Worm (Caenorhabditis elegans) whole organism, L1 larva: ENCODE measurements around the gene tre-2.

ENCODE experiments used
- C16A3.4 ChIP-seq: fragments of 150-350 bp; optimal IDR thresholded peaks from 2 replicates; lab custom pipeline; 2014; ENCODE audit warnings: missing biosample characterization, missing genetic modification characterization
- Y116A8C.19 ChIP-seq: sonication (generic microtip); optimal IDR thresholded peaks from 2 replicates; lab custom pipeline; 2016; ENCODE audit warnings: missing compliant biosample characterization, missing genetic modification characterization, borderline replicate concordance
- alr-1 ChIP-seq: fragments of 200-800 bp; sonication (Bioruptor generic); optimal IDR thresholded peaks from 2 replicates; lab custom pipeline; 2018; ENCODE audit warnings: borderline replicate concordance, mild to moderate bottlenecking, missing genetic modification characterization, missing compliant biosample characterization
- ama-1 ChIP-seq: fragments of 150-350 bp; optimal IDR thresholded peaks from 2 replicates; lab custom pipeline; 2014
- blmp-1 ChIP-seq: fragments of 150-350 bp; optimal IDR thresholded peaks from 2 replicates; lab custom pipeline; 2014; ENCODE audit warnings: missing biosample characterization, missing genetic modification characterization
- ceh-82 ChIP-seq, 3 experiments: fragments of 150-350 bp in 1 of 3; sonication (generic microtip) in 2 of 3; optimal IDR thresholded peaks; 2 replicates each; lab custom pipeline; 2014 to 2017; ENCODE audit warnings: missing biosample characterization in 3 of 3, missing genetic modification characterization in 3 of 3
- ceh-88 ChIP-seq: fragments of 200-800 bp; sonication (Bioruptor generic); IDR thresholded peaks from 2 replicates; pipeline ENCODE4 v1.3.6; 2022; ENCODE audit warnings: missing genetic modification characterization, missing compliant biosample characterization
- ceh-90 ChIP-seq: sonication (generic microtip); optimal IDR thresholded peaks from 2 replicates; lab custom pipeline; 2016; ENCODE audit warnings: missing genetic modification characterization, missing compliant biosample characterization
- dpl-1 ChIP-seq, 3 experiments: fragments of 150-350 bp in 2 of 3; sonication (generic microtip) in 1 of 3; optimal IDR thresholded peaks; 2 replicates each; lab custom pipeline; 2014 to 2017; ENCODE audit warnings: missing biosample characterization in 3 of 3, missing genetic modification characterization in 3 of 3, missing genetic modification reagents in 3 of 3
- dsc-1 ChIP-seq: sonication (generic microtip); optimal IDR thresholded peaks from 2 replicates; lab custom pipeline; 2016; ENCODE audit warnings: mild to moderate bottlenecking, missing genetic modification characterization, missing compliant biosample characterization
- efl-3 ChIP-seq: fragments of 200-800 bp; sonication (Bioruptor generic); optimal IDR thresholded peaks from 2 replicates; lab custom pipeline; 2018; ENCODE audit warnings: mild to moderate bottlenecking, missing genetic modification characterization, missing compliant biosample characterization
- elt-2 ChIP-seq: sonication (generic microtip); optimal IDR thresholded peaks from 2 replicates; lab custom pipeline; 2016; ENCODE audit warnings: missing genetic modification characterization, mild to moderate bottlenecking, inconsistent platforms, missing compliant biosample characterization, missing genetic modification reagents
- elt-3 ChIP-seq, 6 experiments: fragments of 150-350 bp in 1 of 6; sonication (generic microtip); optimal IDR thresholded peaks; 2 replicates each; lab custom pipeline; 2017 to 2018; ENCODE audit warnings: missing biosample characterization in 6 of 6, missing genetic modification characterization in 6 of 6, inconsistent platforms in 1 of 6
- ets-5 ChIP-seq: fragments of 200-800 bp; sonication (Bioruptor generic); IDR thresholded peaks from 2 replicates; pipeline ENCODE4 v1.3.6; 2022; ENCODE audit warnings: missing genetic modification characterization, missing compliant biosample characterization
- fkh-8 ChIP-seq: sonication (generic microtip); optimal IDR thresholded peaks from 2 replicates; lab custom pipeline; 2016; ENCODE audit warnings: mild to moderate bottlenecking, missing genetic modification characterization, missing compliant biosample characterization
- fos-1 ChIP-seq: fragments of 150-350 bp; optimal IDR thresholded peaks from 2 replicates; lab custom pipeline; 2014; ENCODE audit warnings: missing biosample characterization, missing genetic modification characterization
- grh-1 ChIP-seq: fragments of 200-800 bp; sonication (Bioruptor generic); IDR thresholded peaks from 2 replicates; pipeline ENCODE4 v1.3.6; 2022; ENCODE audit warnings: missing genetic modification reagents, missing genetic modification characterization, missing compliant biosample characterization
- hlh-17 ChIP-seq: fragments of 200-800 bp; sonication (Bioruptor generic); optimal IDR thresholded peaks from 2 replicates; lab custom pipeline; 2018; ENCODE audit warnings: missing genetic modification characterization, mild to moderate bottlenecking, missing compliant biosample characterization, moderate library complexity, borderline replicate concordance
- hpl-2 ChIP-seq: fragments of 150-350 bp; optimal IDR thresholded peaks from 2 replicates; lab custom pipeline; 2014; ENCODE audit warnings: missing biosample characterization, missing genetic modification reagents, missing genetic modification characterization
- lin-13 ChIP-seq: fragments of 150-350 bp; optimal IDR thresholded peaks from 2 replicates; lab custom pipeline; 2014; ENCODE audit warnings: missing biosample characterization, missing genetic modification reagents, missing genetic modification characterization
- lin-14 ChIP-seq: fragments of 200-800 bp; sonication (Bioruptor generic); optimal IDR thresholded peaks from 2 replicates; lab custom pipeline; 2018; ENCODE audit warnings: mild to moderate bottlenecking, missing genetic modification characterization, moderate library complexity, missing compliant biosample characterization
- lin-15B ChIP-seq: fragments of 150-350 bp; sonication (generic microtip); optimal IDR thresholded peaks from 3 replicates; lab custom pipeline; 2014; ENCODE audit warnings: missing biosample characterization, missing genetic modification characterization
- lin-35 ChIP-seq, 2 experiments: fragments of 150-350 bp; optimal IDR thresholded peaks; 2 replicates each; lab custom pipeline; 2014; ENCODE audit warnings: missing biosample characterization in 2 of 2, missing genetic modification characterization in 2 of 2, missing genetic modification reagents in 2 of 2
- lin-39 ChIP-seq: fragments of 150-350 bp; optimal IDR thresholded peaks from 2 replicates; lab custom pipeline; 2014; ENCODE audit warnings: missing biosample characterization, missing genetic modification reagents, missing genetic modification characterization
- lir-3 ChIP-seq: sonication (generic microtip); optimal IDR thresholded peaks from 2 replicates; lab custom pipeline; 2016; ENCODE audit warnings: mild to moderate bottlenecking, missing genetic modification characterization, moderate library complexity, missing compliant biosample characterization; ENCODE audit not compliant: poor library complexity
- lsy-2 ChIP-seq, 2 experiments: fragments of 150-350 bp; optimal IDR thresholded peaks; 2 replicates each; lab custom pipeline; 2014; ENCODE audit warnings: missing biosample characterization in 2 of 2, missing genetic modification characterization in 2 of 2
- mdl-1 ChIP-seq, 2 experiments: fragments of 150-350 bp; optimal IDR thresholded peaks; 2 replicates each; lab custom pipeline; 2014 to 2017; ENCODE audit warnings: missing biosample characterization in 2 of 2, missing genetic modification characterization in 2 of 2, inconsistent platforms in 1 of 2
- mef-2 ChIP-seq: fragments of 150-350 bp; optimal IDR thresholded peaks from 2 replicates; lab custom pipeline; 2014; ENCODE audit warnings: missing biosample characterization, missing genetic modification characterization
- mep-1 ChIP-seq: fragments of 150-350 bp; optimal IDR thresholded peaks from 2 replicates; lab custom pipeline; 2014; ENCODE audit warnings: missing biosample characterization, missing genetic modification characterization
- nhr-11 ChIP-seq: fragments of 150-350 bp; optimal IDR thresholded peaks from 2 replicates; lab custom pipeline; 2014; ENCODE audit warnings: missing biosample characterization, missing genetic modification characterization
- nhr-12 ChIP-seq: sonication (generic microtip); optimal IDR thresholded peaks from 2 replicates; lab custom pipeline; 2017; ENCODE audit warnings: missing biosample characterization, missing genetic modification characterization
- nhr-20 ChIP-seq: sonication (generic microtip); optimal IDR thresholded peaks from 2 replicates; lab custom pipeline; 2016; ENCODE audit warnings: mild to moderate bottlenecking, missing genetic modification characterization, missing compliant biosample characterization
- nhr-237 ChIP-seq: fragments of 150-350 bp; optimal IDR thresholded peaks from 2 replicates; lab custom pipeline; 2014; ENCODE audit warnings: missing biosample characterization, missing genetic modification characterization
- nhr-28 ChIP-seq: fragments of 150-350 bp; optimal IDR thresholded peaks from 2 replicates; lab custom pipeline; 2014; ENCODE audit warnings: missing biosample characterization, missing genetic modification characterization
- nhr-71 ChIP-seq: sonication (generic microtip); optimal IDR thresholded peaks from 2 replicates; lab custom pipeline; 2016; ENCODE audit warnings: mild to moderate bottlenecking, missing genetic modification characterization, moderate library complexity, missing compliant biosample characterization
- nhr-76 ChIP-seq: sonication (generic microtip); optimal IDR thresholded peaks from 2 replicates; lab custom pipeline; 2017; ENCODE audit warnings: missing biosample characterization, missing genetic modification characterization
- nhr-85 ChIP-seq: sonication (generic microtip); peaks from one replicate; lab custom pipeline; 2016; ENCODE audit warnings: missing genetic modification characterization, inconsistent platforms, missing compliant biosample characterization
- nhr-90 ChIP-seq: sonication (generic microtip); optimal IDR thresholded peaks from 2 replicates; lab custom pipeline; 2016; ENCODE audit warnings: mild to moderate bottlenecking, missing genetic modification characterization, missing compliant biosample characterization; ENCODE audit not compliant: poor library complexity
- pax-3 ChIP-seq: fragments of 200-800 bp; sonication (Bioruptor generic); optimal IDR thresholded peaks from 2 replicates; lab custom pipeline; 2018; ENCODE audit warnings: mild to moderate bottlenecking, missing genetic modification characterization, moderate library complexity, missing compliant biosample characterization
- pqm-1 ChIP-seq: sonication (generic microtip); optimal IDR thresholded peaks from 3 replicates; lab custom pipeline; 2017; ENCODE audit warnings: missing biosample characterization, missing genetic modification characterization
- snu-23 ChIP-seq: sonication (generic microtip); optimal IDR thresholded peaks from 2 replicates; lab custom pipeline; 2016; ENCODE audit warnings: missing genetic modification characterization, missing compliant biosample characterization
- sup-37 ChIP-seq: fragments of 200-800 bp; sonication (Bioruptor generic); optimal IDR thresholded peaks from 2 replicates; lab custom pipeline; 2018; ENCODE audit warnings: mild to moderate bottlenecking, missing genetic modification characterization, missing compliant biosample characterization
- tlp-1 ChIP-seq: fragments of 150-350 bp; optimal IDR thresholded peaks from 2 replicates; lab custom pipeline; 2014; ENCODE audit warnings: missing biosample characterization, missing genetic modification characterization
- unc-86 ChIP-seq: sonication (generic microtip); optimal IDR thresholded peaks from 2 replicates; lab custom pipeline; 2016; ENCODE audit warnings: missing genetic modification characterization, missing compliant biosample characterization
- xbp-1 ChIP-seq: sonication (generic microtip); optimal IDR thresholded peaks from 2 replicates; lab custom pipeline; 2016; ENCODE audit warnings: missing genetic modification characterization, missing compliant biosample characterization

Gene tre-2

ce11 chrIV:6842470-6843008, 40.7 kb downstream of the tre-2 start, which contains the start of gene lip-1:
TSS of gene lip-1 (plus strand) at chrIV:6842958.
- TF ChIP-seq nhr-71 (tag; lab: Kevin White, UChicago): no peak
- TF ChIP-seq lir-3 (tag; lab: Kevin White, UChicago): no peak
- TF ChIP-seq mdl-1 (tag; optimal IDR thresholded peaks at IDR 0.05; lab: Kevin White, UChicago): no peak
- no peak for TF ChIP-seq C16A3.4 (tag; lab: Kevin White, UChicago)
- TF ChIP-seq nhr-76 (tag; lab: Kevin White, UChicago): no peak
- TF ChIP-seq grh-1: no peak
- no peak for TF ChIP-seq sup-37 (GFP tag; lab: Kevin White, UChicago)
- no peak for TF ChIP-seq mep-1 (tag; lab: Kevin White, UChicago)
- no peak for TF ChIP-seq fkh-8 (tag; lab: Kevin White, UChicago)
- no peak for TF ChIP-seq lin-39 (tag; lab: Kevin White, UChicago)
- TF ChIP-seq nhr-85 (tag; lab: Kevin White, UChicago): no peak
- TF ChIP-seq lsy-2 (tag; optimal IDR thresholded peaks at IDR 0.05; lab: Kevin White, UChicago): no peak
- TF ChIP-seq ceh-90: no peak
- no peak for TF ChIP-seq mef-2 (tag; lab: Kevin White, UChicago)

- TF ChIP-seq dsc-1 (peak; percentile 61), mep-1 (tag; lab: Kevin White, UChicago) (peak; percentile 25), Y116A8C.19 (tag; lab: Kevin White, UChicago) (no peak), elt-3 (tag; optimal IDR thresholded peaks at IDR 0.05; lab: Kevin White, UChicago) (peak in 1 of 6 experiments; percentile 76), hpl-2 (GFP tag; lab: Kevin White, UChicago) (no peak), elt-2 (tag; lab: Kevin White, UChicago) (peak; percentile 67), ceh-82 (tag; optimal IDR thresholded peaks at IDR 0.05; lab: Kevin White, UChicago) (no peak), nhr-85 (tag; lab: Kevin White, UChicago) (peak; percentile 66), blmp-1 (tag; lab: Kevin White, UChicago) (peak; percentile 88), nhr-20 (peak; percentile 27), lin-35 (GFP tag; optimal IDR thresholded peaks at IDR 0.05; lab: Kevin White, UChicago) (peak in 1 of 2 experiments; percentile 39), lin-14 (GFP tag; lab: Kevin White, UChicago) (peak; percentile 42), snu-23 (GFP tag; lab: Kevin White, UChicago) (peak; percentile 24)
These were observed 41.5 kb downstream of the tre-2 start for ce11 chrIV:6841562-6842282.

- TF ChIP-seq elt-2 (tag; lab: Kevin White, UChicago) (peak; percentile 92), ets-5 (GFP tag; lab: Robert Waterston, UW) (no peak), ceh-88 (peak; percentile 56; the same call in 1 of the 2 replicates), lin-35 (GFP tag; optimal IDR thresholded peaks at IDR 0.05; lab: Kevin White, UChicago) (peak; percentile 58 to 73), fos-1 (tag; lab: Kevin White, UChicago) (peak; percentile 58), efl-3 (GFP tag; lab: Kevin White, UChicago) (no peak), pax-3 (tag; lab: Kevin White, UChicago) (peak; percentile 31), nhr-12 (tag; lab: Kevin White, UChicago) (no peak), lin-13 (peak; percentile 58), C16A3.4 (tag; lab: Kevin White, UChicago) (no peak), nhr-90 (peak; percentile 69), xbp-1 (tag; lab: Kevin White, UChicago) (peak; percentile 74), nhr-28 (no peak), blmp-1 (tag; lab: Kevin White, UChicago) (peak; percentile 80), Y116A8C.19 (tag; lab: Kevin White, UChicago) (no peak), grh-1 (no peak), alr-1 (tag; lab: Kevin White, UChicago) (no peak), lin-14 (GFP tag; lab: Kevin White, UChicago) (peak; percentile 99), lin-15B (tag; lab: Kevin White, UChicago) (no peak), nhr-237 (peak; percentile 34), nhr-11 (tag; lab: Kevin White, UChicago) (peak; percentile 77), dpl-1 (GFP tag; optimal IDR thresholded peaks at IDR 0.05; lab: Kevin White, UChicago) (peak; percentile 36 to 52 (median 45)), nhr-71 (tag; lab: Kevin White, UChicago) (peak; percentile 96), pqm-1 (peak; percentile 49), hlh-17 (GFP tag; lab: Kevin White, UChicago) (no peak), ama-1 (lab: Kevin White, UChicago) (no peak), unc-86 (tag; lab: Kevin White, UChicago) (peak; percentile 81), lin-39 (tag; lab: Kevin White, UChicago) (peak; percentile 61), tlp-1 (no peak)
These were observed 44.1 kb downstream of the tre-2 start for ce11 chrIV:6839091-6839522.
